Fruit fly (Drosophila melanogaster): ENCODE results near the gene LpR2.

DNA sequence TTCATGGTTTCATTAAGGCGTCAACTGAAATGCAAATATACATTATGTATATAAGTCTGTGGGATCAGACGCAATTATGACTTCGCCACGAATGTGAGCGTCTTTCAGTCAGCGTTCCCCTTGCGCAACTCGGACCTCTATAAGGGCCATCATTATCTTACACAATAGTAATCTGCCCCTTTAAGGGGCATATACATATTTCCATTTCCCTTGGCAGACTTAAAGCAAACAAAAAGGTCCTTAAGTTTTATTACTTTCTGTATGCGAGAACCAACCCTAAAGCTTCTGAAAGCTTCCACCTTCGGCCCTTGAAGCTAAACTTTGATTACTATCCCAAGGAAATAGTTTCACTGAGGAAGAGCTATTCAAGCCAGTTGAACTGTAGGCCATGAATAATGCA lies 89.8 kb downstream of the LpR2 start:
- no peak for TF ChIP-seq h (optimal IDR thresholded peaks at IDR 0.05)
- TF ChIP-seq psq (optimal IDR thresholded peaks at IDR 0.05) = no peak
- no peak for TF ChIP-seq Sin3A (optimal IDR thresholded peaks at IDR 0.05)
